Worm (Caenorhabditis elegans) whole organism, L4/young adult: ENCODE results near the gene F29F11.20.

ENCODE experiments used
- W03F9.2 ChIP-seq: fragments of 150-350 bp; optimal IDR thresholded peaks from 2 replicates; lab custom pipeline; 2014; ENCODE audit warnings: missing biosample characterization, missing genetic modification characterization
- dao-5 ChIP-seq: sonication (generic microtip); optimal IDR thresholded peaks from 2 replicates; lab custom pipeline; 2016; ENCODE audit warnings: missing genotype, missing genetic modification characterization, moderate library complexity, missing compliant biosample characterization

DNA sequence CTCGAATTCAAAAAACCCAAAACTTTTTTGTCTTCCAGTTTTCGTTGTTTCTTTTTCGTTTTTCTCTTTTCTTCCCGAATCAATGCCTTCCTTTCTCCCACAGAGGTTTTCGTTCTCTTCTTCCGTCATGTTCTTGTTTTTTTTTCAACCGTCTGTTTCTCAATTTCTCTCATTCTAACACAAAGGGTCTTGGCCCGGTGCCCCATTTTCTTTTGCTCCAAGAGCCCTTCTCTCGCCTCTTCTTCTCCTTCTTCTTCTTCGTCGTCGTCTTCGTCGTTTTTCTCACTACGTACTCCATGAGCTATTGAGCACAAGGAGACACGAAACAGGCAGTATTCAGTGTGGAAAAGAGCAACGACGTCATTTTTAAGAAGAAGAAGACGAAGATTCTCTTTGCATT lies 10.2 kb upstream of the F29F11.20 start:
- TF ChIP-seq W03F9.2 (tag; lab: Kevin White, UChicago): no peak
- no peak for TF ChIP-seq dao-5 (tag; lab: Kevin White, UChicago)
